Worm (Caenorhabditis elegans) whole organism, midembryonic: Measurements from ENCODE around the gene F09E10.7.

Experiments used
- T22C8.4 ChIP-seq: fragments of 200-800 bp; sonication (Bioruptor generic); IDR thresholded peaks from 2 replicates; pipeline ENCODE4 v1.3.6; 2022; ENCODE audit warnings: missing genetic modification characterization, missing compliant biosample characterization
- flt-1 ChIP-seq: fragments of 200-800 bp; sonication (Bioruptor generic); IDR thresholded peaks from 2 replicates; pipeline ENCODE4 v1.3.6; 2022; ENCODE audit warnings: missing genetic modification characterization, missing compliant biosample characterization
- klf-2 ChIP-seq: fragments of 200-800 bp; sonication (Bioruptor generic); conservative IDR thresholded peaks from 2 replicates; pipeline ENCODE4 v1.3.6; 2022; ENCODE audit warnings: missing genetic modification reagents, missing genetic modification characterization, missing compliant biosample characterization
- med-1 ChIP-seq: sonication (generic microtip); optimal IDR thresholded peaks from 2 replicates; lab custom pipeline; 2017; ENCODE audit warnings: missing genetic modification characterization, mild to moderate bottlenecking, missing compliant biosample characterization, antibody characterized with exemption, missing genetic modification reagents; ENCODE audit not compliant: insufficient read depth
- ztf-29 ChIP-seq: fragments of 200-800 bp; sonication (Bioruptor generic); IDR thresholded peaks from 2 replicates; pipeline ENCODE4 v1.3.6; 2022; ENCODE audit warnings: missing genetic modification reagents, missing genetic modification characterization, missing compliant biosample characterization

DNA sequence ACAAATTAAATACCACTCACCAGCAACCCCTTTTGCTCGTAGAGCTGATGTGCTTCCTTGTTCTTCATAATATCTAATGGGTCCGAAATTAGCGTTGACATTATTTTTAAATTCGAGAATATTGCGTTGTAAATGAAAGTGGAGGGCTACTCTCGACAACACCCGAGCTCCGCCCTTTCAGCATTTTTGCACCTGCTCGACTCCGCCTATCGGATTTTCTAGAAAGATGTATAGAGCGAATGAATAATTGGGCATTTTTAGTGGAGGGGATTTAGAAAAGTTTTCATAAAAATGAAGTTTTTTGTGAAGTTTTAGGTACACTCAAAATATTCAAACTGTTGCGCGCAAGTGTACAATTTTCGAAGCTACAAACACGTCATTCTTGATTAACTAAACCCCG is 7.4 kb downstream of the F09E10.7 start, which contains the start of gene F09E10.5:
- TF ChIP-seq ztf-29 = no peak
- TF ChIP-seq T22C8.4 (GFP tag; lab: Robert Waterston, UW) = no peak
- no peak for TF ChIP-seq med-1 (GFP tag; lab: Kevin White, UChicago)
- TF ChIP-seq flt-1 = no peak
- TF ChIP-seq klf-2 = no peak
